Worm (Caenorhabditis elegans) whole organism, L2 larva: ENCODE data around the gene tmed-4.

Source experiments
- C34F6.9 ChIP-seq: fragments of 150-350 bp; optimal IDR thresholded peaks from 2 replicates; lab custom pipeline; 2014; ENCODE audit warnings: missing biosample characterization, missing genetic modification characterization
- F13H6.1 ChIP-seq: sonication (generic microtip); optimal IDR thresholded peaks from 2 replicates; lab custom pipeline; 2016; ENCODE audit warnings: missing genetic modification characterization, missing compliant biosample characterization
- R02D3.7 ChIP-seq: fragments of 150-350 bp; optimal IDR thresholded peaks from 2 replicates; lab custom pipeline; 2014; ENCODE audit warnings: missing biosample characterization, missing genetic modification characterization
- ZK546.5 ChIP-seq: sonication (generic microtip); optimal IDR thresholded peaks from 2 replicates; lab custom pipeline; 2017; ENCODE audit warnings: missing biosample characterization, missing genetic modification characterization
- alr-1 ChIP-seq: fragments of 150-350 bp; optimal IDR thresholded peaks from 2 replicates; lab custom pipeline; 2014; ENCODE audit warnings: missing biosample characterization, missing genetic modification characterization
- aly-2 ChIP-seq: fragments of 150-350 bp; optimal IDR thresholded peaks from 2 replicates; lab custom pipeline; 2014; ENCODE audit warnings: missing biosample characterization, missing genetic modification characterization
- ama-1 ChIP-seq: fragments of 150-350 bp; optimal IDR thresholded peaks from 2 replicates; lab custom pipeline; 2018; ENCODE audit warnings: inconsistent platforms
- blmp-1 ChIP-seq: sonication (generic microtip); optimal IDR thresholded peaks from 2 replicates; lab custom pipeline; 2017; ENCODE audit warnings: missing genetic modification characterization, mild to moderate bottlenecking, missing compliant biosample characterization, antibody characterized with exemption, moderate library complexity; ENCODE audit not compliant: insufficient read depth
- ceh-82 ChIP-seq: fragments of 150-350 bp; optimal IDR thresholded peaks from 2 replicates; lab custom pipeline; 2014; ENCODE audit warnings: missing biosample characterization, missing genetic modification characterization
- crh-2 ChIP-seq: sonication (generic microtip); optimal IDR thresholded peaks from 2 replicates; lab custom pipeline; 2017; ENCODE audit warnings: missing biosample characterization, missing genetic modification characterization
- dmd-4 ChIP-seq: sonication (generic microtip); optimal IDR thresholded peaks from 2 replicates; lab custom pipeline; 2017; ENCODE audit warnings: missing biosample characterization, missing genetic modification characterization
- egl-27 ChIP-seq: sonication (generic microtip); optimal IDR thresholded peaks from 3 replicates; lab custom pipeline; 2017; ENCODE audit warnings: missing biosample characterization, missing genetic modification reagents, missing genetic modification characterization
- elt-1 ChIP-seq: fragments of 150-350 bp; optimal IDR thresholded peaks from 2 replicates; lab custom pipeline; 2014; ENCODE audit warnings: missing biosample characterization, missing genetic modification characterization
- elt-3 ChIP-seq: sonication (generic microtip); optimal IDR thresholded peaks from 2 replicates; lab custom pipeline; 2017; ENCODE audit warnings: missing biosample characterization, missing genetic modification characterization
- fos-1 ChIP-seq: fragments of 150-350 bp; optimal IDR thresholded peaks from 2 replicates; lab custom pipeline; 2014; ENCODE audit warnings: missing biosample characterization, missing genetic modification characterization
- lin-11 ChIP-seq: fragments of 150-350 bp; sonication (generic microtip); optimal IDR thresholded peaks from 2 replicates; lab custom pipeline; 2014; ENCODE audit warnings: missing biosample characterization, missing genetic modification characterization, inconsistent platforms, mixed read lengths
- lin-13 ChIP-seq: fragments of 150-350 bp; optimal IDR thresholded peaks from 2 replicates; lab custom pipeline; 2014; ENCODE audit warnings: missing biosample characterization, missing genetic modification reagents, missing genetic modification characterization
- lin-39 ChIP-seq: fragments of 150-350 bp; optimal IDR thresholded peaks from 2 replicates; lab custom pipeline; 2014; ENCODE audit warnings: missing biosample characterization, missing genetic modification reagents, missing genetic modification characterization
- lsy-2 ChIP-seq, 2 experiments: fragments of 150-350 bp in 1 of 2; sonication (generic microtip) in 1 of 2; optimal IDR thresholded peaks; 2 replicates each; lab custom pipeline; 2014 to 2017; ENCODE audit warnings: missing biosample characterization in 2 of 2, missing genetic modification characterization in 2 of 2
- mab-5 ChIP-seq: fragments of 150-350 bp; optimal IDR thresholded peaks from 2 replicates; lab custom pipeline; 2014; ENCODE audit warnings: missing biosample characterization, missing genetic modification characterization
- mbf-1 ChIP-seq: sonication (generic microtip); optimal IDR thresholded peaks from 2 replicates; lab custom pipeline; 2017; ENCODE audit warnings: missing biosample characterization, missing genetic modification characterization
- mdl-1 ChIP-seq, 2 experiments: fragments of 150-350 bp in 1 of 2; sonication (generic microtip) in 1 of 2; optimal IDR thresholded peaks; 2 replicates each; lab custom pipeline; 2017; ENCODE audit warnings: missing biosample characterization in 2 of 2, missing genetic modification characterization in 2 of 2
- nhr-11 ChIP-seq: fragments of 150-350 bp; optimal IDR thresholded peaks from 2 replicates; lab custom pipeline; 2014; ENCODE audit warnings: missing biosample characterization, missing genetic modification characterization
- nhr-129 ChIP-seq: fragments of 150-350 bp; optimal IDR thresholded peaks from 2 replicates; lab custom pipeline; 2014; ENCODE audit warnings: missing biosample characterization, missing genetic modification characterization
- nhr-21 ChIP-seq: fragments of 150-350 bp; optimal IDR thresholded peaks from 2 replicates; lab custom pipeline; 2014; ENCODE audit warnings: missing biosample characterization, missing genetic modification characterization
- nhr-23 ChIP-seq: fragments of 150-350 bp; optimal IDR thresholded peaks from 2 replicates; lab custom pipeline; 2014; ENCODE audit warnings: missing biosample characterization, missing genetic modification reagents, missing genetic modification characterization
- nhr-25 ChIP-seq: fragments of 150-350 bp; sonication (generic microtip); optimal IDR thresholded peaks from 3 replicates; lab custom pipeline; 2014; ENCODE audit warnings: missing biosample characterization, missing genetic modification characterization
- nhr-6 ChIP-seq: fragments of 150-350 bp; optimal IDR thresholded peaks from 2 replicates; lab custom pipeline; 2014; ENCODE audit warnings: missing biosample characterization, missing genetic modification characterization
- nhr-77 ChIP-seq: fragments of 150-350 bp; optimal IDR thresholded peaks from 2 replicates; lab custom pipeline; 2014; ENCODE audit warnings: missing biosample characterization, missing genetic modification characterization
- peb-1 ChIP-seq: fragments of 150-350 bp; optimal IDR thresholded peaks from 2 replicates; lab custom pipeline; 2014; ENCODE audit warnings: missing biosample characterization, missing genetic modification characterization
- sem-4 ChIP-seq: fragments of 150-350 bp; optimal IDR thresholded peaks from 2 replicates; lab custom pipeline; 2014; ENCODE audit warnings: missing biosample characterization, missing genetic modification reagents, missing genetic modification characterization
- skn-1 ChIP-seq: sonication (generic microtip); optimal IDR thresholded peaks from 2 replicates; lab custom pipeline; 2017; ENCODE audit warnings: missing biosample characterization, missing genetic modification characterization
- sma-9 ChIP-seq, 2 experiments: fragments of 150-350 bp in 1 of 2; sonication (generic microtip) in 1 of 2; optimal IDR thresholded peaks; 2 replicates each; lab custom pipeline; 2014 to 2016; ENCODE audit warnings: missing genetic modification characterization in 2 of 2, mild to moderate bottlenecking in 1 of 2, missing biosample characterization in 1 of 2, missing compliant biosample characterization in 1 of 2, missing genetic modification reagents in 1 of 2, moderate library complexity in 1 of 2
- snpc-4 ChIP-seq: fragments of 150-350 bp; optimal IDR thresholded peaks from 2 replicates; lab custom pipeline; 2014; ENCODE audit warnings: missing biosample characterization, missing genetic modification characterization
- unc-39 ChIP-seq: fragments of 150-350 bp; optimal IDR thresholded peaks from 2 replicates; lab custom pipeline; 2014; ENCODE audit warnings: missing biosample characterization, missing genetic modification characterization
- unc-55 ChIP-seq: fragments of 150-350 bp; sonication (generic microtip); optimal IDR thresholded peaks from 3 replicates; lab custom pipeline; 2014; ENCODE audit warnings: missing biosample characterization, missing genetic modification reagents, missing genetic modification characterization
- unc-62 ChIP-seq: fragments of 150-350 bp; optimal IDR thresholded peaks from 2 replicates; lab custom pipeline; 2014; ENCODE audit warnings: missing biosample characterization, missing genetic modification reagents, missing genetic modification characterization
- zag-1 ChIP-seq: fragments of 150-350 bp; optimal IDR thresholded peaks from 2 replicates; lab custom pipeline; 2014; ENCODE audit warnings: missing biosample characterization, missing genetic modification characterization
- ztf-1 ChIP-seq: fragments of 200-800 bp; sonication (Bioruptor generic); conservative IDR thresholded peaks from 2 replicates; pipeline ENCODE4 v1.3.6; 2022; ENCODE audit warnings: missing genetic modification characterization, missing compliant biosample characterization
- ztf-11 ChIP-seq: sonication (generic microtip); optimal IDR thresholded peaks from 2 replicates; lab custom pipeline; 2017; ENCODE audit warnings: missing biosample characterization, missing genetic modification characterization
- ztf-4 ChIP-seq: fragments of 150-350 bp; optimal IDR thresholded peaks from 2 replicates; lab custom pipeline; 2014; ENCODE audit warnings: missing biosample characterization, missing genetic modification characterization

tmed-4 gene

DNA sequence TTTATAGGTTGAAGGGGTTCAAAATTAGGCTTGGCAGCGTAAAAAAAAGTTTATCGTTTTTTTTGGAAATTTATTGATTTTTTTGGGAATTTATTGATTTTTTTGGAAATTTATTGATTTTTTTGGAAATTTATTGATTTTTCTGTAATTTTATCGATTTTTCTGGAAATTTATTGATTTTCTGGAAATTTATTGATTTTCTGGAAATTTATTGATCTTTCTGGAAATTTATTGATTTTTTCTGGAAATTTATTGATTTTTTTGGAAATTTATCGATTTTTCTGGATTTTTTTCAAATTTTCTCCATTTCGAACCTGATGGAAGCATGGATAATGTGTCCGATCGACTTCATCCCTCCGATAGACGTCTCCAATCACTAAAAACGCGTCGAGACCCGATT, 44.1 kb downstream of the tmed-4 start:
- TF ChIP-seq mdl-1 (tag; optimal IDR thresholded peaks at IDR 0.05; lab: Kevin White, UChicago) (no peak), nhr-129 (tag; lab: Kevin White, UChicago) (no peak), lin-39 (tag; lab: Kevin White, UChicago) (no peak)

DNA sequence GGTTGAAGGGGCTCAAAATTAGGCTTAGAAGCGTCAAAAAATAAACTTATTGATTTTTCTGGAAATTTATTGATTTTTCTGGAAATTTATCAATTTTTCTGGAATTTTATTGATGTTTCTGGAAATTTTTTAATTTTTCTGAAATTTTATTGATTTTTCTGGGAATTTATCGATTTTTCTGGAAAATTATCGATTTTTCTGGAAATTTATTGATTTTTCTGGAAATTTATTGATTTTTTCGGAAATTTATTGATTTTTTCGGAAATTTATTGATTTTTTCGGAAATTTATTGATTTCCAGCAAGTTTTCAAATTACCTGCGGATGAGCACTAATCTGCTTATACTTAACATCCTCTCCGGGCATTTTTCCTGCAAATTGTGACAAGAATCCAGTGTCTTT, 47.1 kb downstream of the tmed-4 start:
- no peak for TF ChIP-seq unc-55 (GFP tag; lab: Kevin White, UChicago)
- no peak for TF ChIP-seq mab-5 (tag; lab: Kevin White, UChicago)
- TF ChIP-seq blmp-1 (tag; lab: Kevin White, UChicago): no peak
- TF ChIP-seq nhr-77 (tag; lab: Kevin White, UChicago): no peak
- TF ChIP-seq dmd-4 (tag; lab: Kevin White, UChicago): no peak
- TF ChIP-seq nhr-6 (tag; lab: Kevin White, UChicago): no peak
- no peak for TF ChIP-seq lin-13
- TF ChIP-seq nhr-129 (tag; lab: Kevin White, UChicago): no peak
- no peak for TF ChIP-seq lin-11 (tag; lab: Kevin White, UChicago)

DNA sequence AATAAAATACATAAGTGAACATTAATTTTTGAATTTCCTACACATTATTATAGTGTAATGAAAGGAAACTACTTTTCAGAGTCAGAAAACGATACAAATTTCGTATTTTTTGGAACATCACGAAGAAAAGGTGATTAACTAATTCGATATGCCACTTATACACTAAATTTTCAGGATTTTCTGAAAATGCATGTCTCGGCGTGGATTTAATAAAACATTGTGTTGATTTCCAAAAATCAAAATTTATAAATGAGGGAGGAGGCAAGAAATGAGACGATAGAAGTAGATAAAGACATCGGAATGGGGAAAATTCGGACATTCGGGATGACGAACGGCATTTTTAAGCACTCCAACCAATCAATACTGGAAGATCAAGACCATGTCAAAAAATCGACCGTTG, 49.7 kb downstream of the tmed-4 start, which contains the start of gene Y116F11B.14:
Gene Y116F11B.14 (plus strand): TSS at position 301 of the 400 bp plus-strand sequence.
- TF ChIP-seq C34F6.9 (tag; lab: Kevin White, UChicago) (no peak), egl-27 (no peak), mdl-1 (tag; optimal IDR thresholded peaks at IDR 0.05; lab: Kevin White, UChicago) (no peak), snpc-4 (tag; lab: Kevin White, UChicago) (no peak), ceh-82 (tag; lab: Kevin White, UChicago) (no peak), lsy-2 (tag; optimal IDR thresholded peaks at IDR 0.05; lab: Kevin White, UChicago) (no peak), nhr-21 (tag; lab: Kevin White, UChicago) (no peak), nhr-25 (tag; lab: Kevin White, UChicago) (no peak), alr-1 (tag; lab: Kevin White, UChicago) (no peak), elt-1 (no peak), lin-13 (no peak), aly-2 (no peak), zag-1 (tag; lab: Kevin White, UChicago) (no peak), nhr-129 (tag; lab: Kevin White, UChicago) (no peak), nhr-23 (no peak), nhr-11 (tag; lab: Kevin White, UChicago) (no peak), R02D3.7 (tag; lab: Kevin White, UChicago) (no peak), ztf-1 (GFP tag; lab: Robert Waterston, UW) (no peak), lin-11 (tag; lab: Kevin White, UChicago) (no peak), ztf-11 (tag; lab: Kevin White, UChicago) (no peak)

ce11 chrV:19897982-19898381, 50.9 kb downstream of the tmed-4 start:
- TF ChIP-seq egl-27 (no peak), fos-1 (tag; lab: Kevin White, UChicago) (peak; percentile 78)

ce11 chrV:19897557-19897956, 51.3 kb downstream of the tmed-4 start:
- TF ChIP-seq mbf-1 (tag; lab: Kevin White, UChicago): no peak
- TF ChIP-seq zag-1 (tag; lab: Kevin White, UChicago): peak; percentile 63
- no peak for TF ChIP-seq unc-62
- no peak for TF ChIP-seq elt-3 (tag; lab: Kevin White, UChicago)
- no peak for TF ChIP-seq lin-39 (tag; lab: Kevin White, UChicago)
- TF ChIP-seq lin-13: peak; percentile 60
- no peak for TF ChIP-seq unc-39 (tag; lab: Kevin White, UChicago)
- no peak for TF ChIP-seq peb-1
- TF ChIP-seq ama-1 (lab: Kevin White, UChicago): no peak
- peak; percentile 80 for TF ChIP-seq nhr-129 (tag; lab: Kevin White, UChicago)
- peak; percentile 64 for TF ChIP-seq ztf-4 (tag; lab: Kevin White, UChicago)
- no peak for TF ChIP-seq nhr-11 (tag; lab: Kevin White, UChicago)
- no peak for TF ChIP-seq ztf-11 (tag; lab: Kevin White, UChicago)
- peak; percentile 17 for TF ChIP-seq fos-1 (tag; lab: Kevin White, UChicago)
- peak; percentile 23 for TF ChIP-seq sem-4 (tag; lab: Kevin White, UChicago)
- TF ChIP-seq sma-9 (GFP tag; optimal IDR thresholded peaks at IDR 0.05; lab: Kevin White, UChicago): peak; percentile 70
- TF ChIP-seq sma-9 (tag; optimal IDR thresholded peaks at IDR 0.05; lab: Kevin White, UChicago): no peak
- TF ChIP-seq mdl-1 (tag; optimal IDR thresholded peaks at IDR 0.05; lab: Kevin White, UChicago): peak in 1 of 2 experiments; percentile 32
- peak; percentile 75 for TF ChIP-seq C34F6.9 (tag; lab: Kevin White, UChicago)
- TF ChIP-seq mab-5 (tag; lab: Kevin White, UChicago): peak; percentile 27
- peak; percentile 58 for TF ChIP-seq unc-55 (GFP tag; lab: Kevin White, UChicago)
- TF ChIP-seq lsy-2 (tag; optimal IDR thresholded peaks at IDR 0.05; lab: Kevin White, UChicago): peak in 1 of 2 experiments; percentile 74
- no peak for TF ChIP-seq skn-1 (tag; lab: Kevin White, UChicago)
- TF ChIP-seq ZK546.5 (tag; lab: Kevin White, UChicago): no peak
- TF ChIP-seq elt-1: no peak
- peak; percentile 30 for TF ChIP-seq nhr-6 (tag; lab: Kevin White, UChicago)
- peak; percentile 66 for TF ChIP-seq F13H6.1 (tag; lab: Kevin White, UChicago)
- TF ChIP-seq crh-2 (tag; lab: Kevin White, UChicago): peak; percentile 99
